Fruit fly (Drosophila melanogaster) S2 (cell line): ENCODE results near the gene term.

ENCODE experiments used
- CG8478 ChIP-seq: fragments of >200 bp; optimal IDR thresholded peaks from 2 replicates; lab custom pipeline; 2018
- CTCF ChIP-seq, 2 experiments: fragments of >200 bp; optimal IDR thresholded peaks; 2 replicates each; lab custom pipeline; 2018

Gene term

DNA sequence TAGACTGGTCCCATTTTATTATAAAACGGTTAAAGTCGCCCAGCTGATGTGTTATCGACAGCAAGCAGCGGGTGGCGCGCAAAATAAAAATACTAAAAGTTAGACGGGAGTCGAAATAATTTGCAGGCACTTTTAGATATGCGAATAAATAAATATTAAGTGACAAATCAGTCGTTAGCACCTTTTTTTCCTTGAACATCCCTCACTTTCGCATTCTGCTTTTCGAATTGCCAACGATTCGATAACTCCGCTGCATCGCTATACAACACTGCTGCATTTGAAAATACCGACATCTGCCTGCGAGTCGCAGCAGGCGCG, 28.8 kb upstream of the term start, which contains the start of gene bora:
Gene bora (plus strand): TSS at position 271 of the 318 bp plus-strand sequence.
- no peak for TF ChIP-seq CTCF (optimal IDR thresholded peaks at IDR 0.05; lab: Kevin White, UChicago)
- TF ChIP-seq CG8478 (lab: Kevin White, UChicago), result no peak

DNA sequence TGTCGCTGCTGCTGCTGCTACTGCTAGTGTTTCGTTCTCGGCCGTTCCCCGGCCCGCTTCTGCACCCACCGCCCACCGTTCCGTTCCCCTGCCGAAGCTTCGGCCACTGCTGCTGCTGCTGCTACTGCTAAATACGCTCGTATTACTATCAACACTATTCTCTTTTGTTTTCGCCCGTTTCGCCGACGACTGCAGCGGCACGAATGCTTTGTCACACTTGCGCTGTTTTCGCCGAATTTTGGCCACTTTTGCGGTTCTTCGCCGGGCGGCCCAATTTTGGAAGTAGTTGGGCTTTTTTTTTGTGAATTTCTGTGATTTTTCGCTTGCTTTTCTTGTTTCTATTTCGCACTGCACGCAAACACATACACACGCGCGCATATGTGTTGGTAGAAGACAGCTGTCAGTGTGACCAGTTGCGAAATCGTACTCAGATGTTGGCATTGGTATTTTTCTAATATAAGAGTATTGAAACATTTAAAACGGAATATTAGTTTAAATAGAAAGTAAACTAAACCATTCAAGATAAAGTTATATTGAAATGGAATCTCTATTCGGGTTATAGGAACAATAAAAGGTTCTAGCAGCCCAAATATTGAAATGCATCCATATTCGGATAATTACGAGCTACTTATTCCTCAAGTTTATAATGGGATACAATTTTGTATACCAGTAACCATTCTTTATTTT, 28.3 kb upstream of the term start, which contains the start of gene not:
Gene not (minus strand): TSS at position 395 of the 687 bp plus-strand sequence.
- TF ChIP-seq CG8478 (lab: Kevin White, UChicago) (no peak), CTCF (optimal IDR thresholded peaks at IDR 0.05; lab: Kevin White, UChicago) (no peak)

DNA sequence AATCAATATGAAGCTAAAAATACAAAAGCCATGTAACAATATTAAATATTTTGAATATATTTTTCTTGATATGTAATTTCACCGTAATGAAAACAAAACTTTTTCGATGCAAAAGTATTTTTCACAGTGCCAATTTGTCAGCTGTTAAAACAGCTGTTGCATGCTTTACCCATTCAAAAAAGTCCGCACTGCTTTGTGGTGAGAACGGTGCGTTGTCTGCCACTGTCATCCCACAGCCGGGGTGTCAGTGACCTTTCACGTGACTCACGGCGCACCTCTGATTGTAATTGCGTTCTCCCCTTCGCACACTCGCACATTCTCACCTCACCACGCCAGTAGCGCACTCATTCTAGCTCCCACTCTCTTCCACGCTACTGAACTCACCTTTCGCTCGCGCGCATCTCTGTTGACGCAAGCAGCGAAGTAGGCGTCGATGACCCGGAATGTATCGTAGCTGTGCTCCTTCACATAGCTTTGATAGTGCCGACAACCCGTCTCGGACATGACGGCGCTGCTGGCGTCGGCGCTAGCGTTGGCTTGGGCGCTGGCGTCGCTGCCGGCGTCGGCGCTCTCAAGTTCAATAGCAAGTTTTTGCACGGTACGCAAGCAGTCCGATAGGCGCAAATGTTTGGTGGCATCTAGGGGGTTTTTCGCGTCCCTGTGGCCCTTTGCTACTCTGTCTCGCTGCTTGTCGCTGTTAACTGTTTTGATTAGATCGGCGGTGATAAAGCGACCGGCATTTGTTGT, 27.6 kb upstream of the term start:
- TF ChIP-seq CG8478 (lab: Kevin White, UChicago), result no peak
- peak in 1 of 2 experiments; percentile 35 for TF ChIP-seq CTCF (optimal IDR thresholded peaks at IDR 0.05; lab: Kevin White, UChicago)

DNA sequence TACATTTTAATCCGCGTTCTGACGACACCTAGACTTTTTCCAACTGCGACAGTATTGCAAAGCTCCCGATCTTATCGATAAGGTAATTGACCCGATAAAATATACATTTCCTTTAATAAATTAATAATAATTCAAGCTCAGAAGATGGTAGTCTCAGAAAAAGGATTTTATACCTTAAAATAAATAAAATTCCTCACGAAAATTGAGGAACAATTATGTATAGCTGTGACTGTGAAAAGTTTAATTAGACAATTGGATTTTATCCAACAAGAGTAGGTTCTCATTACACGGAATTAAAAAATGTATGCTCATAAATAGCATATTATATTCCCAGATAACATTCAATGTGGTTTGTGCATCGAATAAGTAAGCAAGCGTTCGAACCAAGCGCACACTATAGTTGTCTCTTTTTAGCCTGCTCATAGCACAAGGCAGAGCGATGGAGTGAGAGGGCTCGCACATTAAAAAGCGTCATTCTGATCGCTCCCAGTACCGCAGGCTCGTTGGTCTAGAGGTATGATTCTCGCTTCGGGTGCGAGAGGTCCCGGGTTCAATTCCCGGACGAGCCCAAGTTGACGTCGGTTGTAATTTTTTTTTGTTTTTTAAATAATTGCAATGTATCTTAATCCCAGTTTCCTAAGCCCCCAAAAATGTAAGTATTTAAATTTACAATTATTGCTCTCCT, 24.5 kb upstream of the term start, which contains the start of the genes CG13380 and CG4174:
Gene CG13380 (minus strand): TSS at position 51 of the 685 bp plus-strand sequence.
Gene CG4174 (minus strand): TSS at position 51 of the 685 bp plus-strand sequence.
- no peak for TF ChIP-seq CG8478 (lab: Kevin White, UChicago)
- peak; percentile 67 to 69 for TF ChIP-seq CTCF (optimal IDR thresholded peaks at IDR 0.05; lab: Kevin White, UChicago)

DNA sequence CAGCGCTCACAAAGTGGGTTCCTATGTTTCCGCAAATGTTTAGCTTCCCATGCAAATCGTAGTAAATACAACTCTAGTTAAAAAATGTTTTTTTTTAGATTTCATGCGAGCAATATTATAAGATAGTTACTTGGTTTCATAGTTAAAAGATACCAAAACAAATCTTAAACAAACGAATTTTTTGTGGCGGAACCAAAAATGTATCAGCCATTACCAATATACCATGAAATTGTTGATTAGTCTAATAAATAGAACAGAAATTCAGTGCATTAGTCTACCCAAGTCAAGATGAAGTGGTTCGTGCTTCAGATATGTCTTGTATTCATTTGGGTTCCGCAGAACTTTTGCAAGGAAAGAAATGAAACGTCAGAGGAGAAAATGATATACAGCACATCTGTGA, 18.0 kb upstream of the term start, which contains the start of gene CG32199:
Gene CG32199 (plus strand): TSS at position 301 of the 400 bp plus-strand sequence.
- TF ChIP-seq CTCF (optimal IDR thresholded peaks at IDR 0.05; lab: Kevin White, UChicago) (no peak), CG8478 (lab: Kevin White, UChicago) (no peak)

DNA sequence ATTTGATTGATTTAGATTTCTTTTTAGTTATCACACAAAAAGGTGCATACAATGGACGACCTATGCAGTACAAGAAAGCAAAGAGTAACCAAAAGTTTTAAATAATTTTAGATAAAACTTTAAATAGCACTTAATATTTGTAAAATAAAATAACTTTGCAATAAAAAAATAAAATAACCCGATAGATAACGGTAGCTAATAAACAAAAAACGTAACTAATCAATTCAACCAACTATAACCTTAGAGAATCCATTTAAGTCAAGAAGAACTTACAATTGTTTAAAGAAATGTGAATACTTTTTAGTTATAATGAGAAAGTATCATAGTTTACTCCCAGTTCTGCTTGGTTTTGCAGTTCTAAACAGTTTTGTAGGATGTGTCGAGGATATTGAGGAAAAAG, 15.7 kb upstream of the term start, which contains the start of gene CG32201:
Gene CG32201 (plus strand): TSS at position 301 of the 400 bp plus-strand sequence.
- TF ChIP-seq CG8478 (lab: Kevin White, UChicago) (no peak), CTCF (optimal IDR thresholded peaks at IDR 0.05; lab: Kevin White, UChicago) (no peak)

DNA sequence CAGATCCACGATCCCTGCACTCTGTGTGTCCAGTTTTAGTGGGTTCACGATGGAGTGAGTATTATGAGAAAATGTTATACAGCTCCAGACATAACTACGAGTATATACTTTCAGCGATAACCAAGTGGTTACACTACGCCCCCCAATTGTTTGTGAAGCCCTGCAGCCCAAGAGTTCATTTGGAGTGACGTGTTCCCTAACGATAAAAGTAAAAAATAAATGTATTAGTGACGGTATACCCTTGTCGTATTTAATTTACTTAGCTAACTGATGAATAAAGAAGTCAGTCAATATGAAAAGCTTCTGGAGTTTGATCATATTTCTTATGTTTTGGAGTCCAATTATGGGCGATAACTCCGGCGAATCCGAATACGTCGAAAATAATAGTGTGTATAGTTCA, 13.6 kb upstream of the term start, which contains the start of gene CG18231:
Gene CG18231 (plus strand): TSS at position 301 of the 400 bp plus-strand sequence.
- TF ChIP-seq CG8478 (lab: Kevin White, UChicago), result no peak
- TF ChIP-seq CTCF (optimal IDR thresholded peaks at IDR 0.05; lab: Kevin White, UChicago), result no peak

DNA sequence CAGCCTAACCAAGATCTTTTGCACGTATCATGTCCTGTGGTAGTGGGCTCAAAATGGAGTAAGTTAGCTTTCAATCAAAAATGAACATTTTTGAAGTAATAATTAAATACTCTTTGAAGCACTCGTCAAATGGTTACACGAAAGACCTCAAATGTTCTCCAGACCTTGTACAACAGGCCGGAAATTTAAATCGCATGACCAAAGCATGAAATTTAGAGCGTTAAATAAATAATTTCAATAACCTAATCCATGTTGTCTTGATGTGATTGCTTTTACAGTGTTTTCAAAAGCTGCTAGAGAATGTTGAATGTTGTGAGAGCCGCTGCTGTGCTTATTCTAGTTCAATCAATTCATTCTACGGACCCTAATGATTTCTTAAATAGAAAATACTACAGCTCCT, 11.6 kb upstream of the term start, which contains the start of gene CG18233:
Gene CG18233 (plus strand): TSS at position 301 of the 400 bp plus-strand sequence.
- no peak for TF ChIP-seq CTCF (optimal IDR thresholded peaks at IDR 0.05; lab: Kevin White, UChicago)
- no peak for TF ChIP-seq CG8478 (lab: Kevin White, UChicago)

DNA sequence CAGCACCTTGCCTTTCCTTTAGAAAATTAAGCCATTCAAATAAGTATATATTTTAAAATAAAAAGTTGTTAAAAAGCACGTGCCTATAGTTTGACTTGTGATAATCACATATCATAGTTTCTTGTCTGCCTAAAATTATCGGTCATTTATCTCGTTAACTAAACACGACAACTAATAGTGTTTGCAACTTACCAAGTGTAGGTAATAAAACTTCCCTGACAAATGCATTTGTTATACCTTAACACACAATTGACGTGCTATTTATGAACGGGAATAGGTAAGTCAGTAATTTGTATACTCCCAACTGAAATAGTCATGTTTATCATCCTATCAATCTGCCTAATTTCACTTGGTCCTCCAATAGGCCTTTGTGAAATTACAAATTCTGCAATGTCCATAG, 9.6 kb upstream of the term start, which contains the start of gene CG18234:
Gene CG18234 (plus strand): TSS at position 301 of the 400 bp plus-strand sequence.
- TF ChIP-seq CTCF (optimal IDR thresholded peaks at IDR 0.05; lab: Kevin White, UChicago), result no peak

DNA sequence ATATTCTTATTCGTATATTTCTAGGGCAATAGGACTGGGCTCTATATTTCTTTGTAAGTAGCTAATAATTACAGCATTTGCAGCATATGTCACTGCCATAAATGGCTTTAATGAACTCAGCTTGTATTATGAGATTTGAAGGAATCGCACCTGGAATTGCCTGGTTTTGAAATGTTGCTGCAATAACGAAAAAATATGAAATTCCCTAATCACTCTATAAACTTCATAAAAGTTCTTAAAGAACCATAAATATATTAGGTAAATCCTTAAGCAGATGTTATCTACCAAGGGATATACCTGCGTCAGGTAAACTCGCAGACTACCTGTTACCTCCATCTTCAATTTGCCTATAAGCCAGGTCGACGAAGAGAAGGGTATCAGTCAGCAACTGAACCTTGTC, 5.2 kb downstream of the term start, which contains the start of gene CG7271:
Gene CG7271 (plus strand): TSS at position 373 of the 400 bp plus-strand sequence.
- TF ChIP-seq CG8478 (lab: Kevin White, UChicago), result no peak
- no peak for TF ChIP-seq CTCF (optimal IDR thresholded peaks at IDR 0.05; lab: Kevin White, UChicago)

DNA sequence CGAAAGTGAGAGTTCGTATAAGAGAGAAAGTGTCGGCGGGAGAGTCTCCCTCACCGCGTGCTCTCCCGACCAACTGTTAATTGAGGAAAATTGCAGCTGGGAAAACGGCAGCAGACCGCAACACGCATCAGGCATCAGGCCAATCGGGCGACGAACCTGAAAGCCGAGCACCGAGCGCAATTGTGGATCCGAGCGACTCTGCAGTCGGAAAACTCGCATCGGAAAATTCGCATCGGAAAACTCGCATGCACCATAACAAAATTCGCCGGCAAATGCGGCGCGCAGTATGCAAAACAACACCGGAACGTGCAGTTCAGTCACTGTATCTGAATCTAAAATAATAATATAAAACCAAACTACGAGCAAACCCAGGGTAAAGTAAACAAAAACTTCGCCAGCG, 33.6 kb downstream of the term start, which contains the start of gene AstC-R1:
Gene AstC-R1 (plus strand): TSS at position 301 of the 400 bp plus-strand sequence.
- TF ChIP-seq CTCF (optimal IDR thresholded peaks at IDR 0.05; lab: Kevin White, UChicago) (no peak), CG8478 (lab: Kevin White, UChicago) (no peak)
